Worm (Caenorhabditis elegans): ENCODE measurements around the gene K06B9.6.
A peak's percentile ranks its signal among the peaks of the same experiment; 100 is the strongest.

K06B9.6 gene

DNA sequence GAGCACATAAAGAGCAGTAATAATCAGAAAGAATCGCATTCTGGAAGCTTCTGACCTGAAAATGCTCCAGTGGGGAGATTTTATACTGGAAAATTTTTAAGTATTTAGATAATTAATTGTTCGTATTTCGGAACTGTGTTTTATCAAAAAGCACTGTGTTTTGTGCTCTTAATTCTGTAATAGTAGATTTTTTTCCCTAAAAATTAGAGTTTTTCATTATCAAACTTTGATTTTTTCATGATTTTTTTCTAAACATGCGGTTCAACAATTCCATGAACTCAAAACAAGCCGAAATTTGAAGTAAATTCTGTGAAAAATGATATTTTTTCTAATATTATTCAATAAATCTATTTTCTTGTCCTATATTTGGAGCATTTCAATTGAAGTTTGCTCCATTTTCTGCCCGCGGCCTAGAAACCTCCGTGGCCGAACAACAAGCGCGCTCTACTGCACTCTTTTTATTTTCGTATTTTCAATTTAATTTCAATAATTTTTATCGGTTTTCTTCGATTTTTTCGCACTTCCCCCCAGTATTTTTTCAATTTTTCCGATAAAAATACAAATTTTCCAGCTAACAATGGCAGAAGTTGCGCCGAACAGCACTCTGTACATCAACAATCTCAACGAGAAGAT lies 25.0 kb downstream of the K06B9.6 start, which contains the start of the genes K08D10.13 and rnp-2:
TSS of gene K08D10.13 (minus strand) at position 51 of the 633 bp plus-strand sequence.
TSS of gene rnp-2 (plus strand) at position 546 of the 633 bp plus-strand sequence.
- no peak for TF ChIP-seq jun-1 (tag; optimal IDR thresholded peaks at IDR 0.05)
- TF ChIP-seq ceh-88 (GFP tag; IDR thresholded peaks at IDR 0.05) = no peak
- TF ChIP-seq egl-27 (tag; optimal IDR thresholded peaks at IDR 0.05) = no peak
- peak; percentile 59 for TF ChIP-seq nhr-90 (tag; optimal IDR thresholded peaks at IDR 0.05; ENCODE audit: poor library complexity)
- no peak for TF ChIP-seq unc-98 (GFP tag; IDR thresholded peaks at IDR 0.05)
- peak; percentile 79 for TF ChIP-seq ceh-90 (tag; optimal IDR thresholded peaks at IDR 0.05)
- TF ChIP-seq ets-5 (GFP tag; IDR thresholded peaks at IDR 0.05) = no peak
- TF ChIP-seq nhr-12 (tag; optimal IDR thresholded peaks at IDR 0.05) = no peak
- no peak for TF ChIP-seq unc-62 (GFP tag; optimal IDR thresholded peaks at IDR 0.05)
- TF ChIP-seq pqm-1 (tag; optimal IDR thresholded peaks at IDR 0.05) = no peak
- no peak for TF ChIP-seq ztf-4 (tag; optimal IDR thresholded peaks at IDR 0.05)
- no peak for TF ChIP-seq lin-39 (tag; optimal IDR thresholded peaks at IDR 0.05)
- peak; percentile 88 for TF ChIP-seq rnt-1 (tag; optimal IDR thresholded peaks at IDR 0.05)
- TF ChIP-seq lin-15B (tag; optimal IDR thresholded peaks at IDR 0.05) = peak; percentile 73
- no peak for TF ChIP-seq fos-1 (tag; optimal IDR thresholded peaks at IDR 0.05)
- TF ChIP-seq sox-4 (tag; optimal IDR thresholded peaks at IDR 0.05) = peak; percentile 27
- no peak for TF ChIP-seq C34B4.2 (tag; optimal IDR thresholded peaks at IDR 0.05)
- TF ChIP-seq mef-2 (tag; optimal IDR thresholded peaks at IDR 0.05) = no peak
- peak; percentile 76 to 79 for TF ChIP-seq lsy-2 (tag; optimal IDR thresholded peaks at IDR 0.05)
- TF ChIP-seq dsc-1 (tag; optimal IDR thresholded peaks at IDR 0.05) = no peak
- TF ChIP-seq C16A3.4 (tag; optimal IDR thresholded peaks at IDR 0.05) = peak; percentile 28
- no peak for TF ChIP-seq hlh-4 (tag; optimal IDR thresholded peaks at IDR 0.05)
- peak in 1 of 2 experiments; percentile 59 for TF ChIP-seq ztf-11 (tag; optimal IDR thresholded peaks at IDR 0.05)
- no peak for TF ChIP-seq elt-3 (tag; optimal IDR thresholded peaks at IDR 0.05)
- no peak for TF ChIP-seq mdl-1 (tag; optimal IDR thresholded peaks at IDR 0.05)
- no peak for TF ChIP-seq mab-9 (GFP tag; IDR thresholded peaks at IDR 0.05)
- TF ChIP-seq lin-35 (GFP tag; optimal IDR thresholded peaks at IDR 0.05) = peak; percentile 65 to 66
- peak; percentile 16 for TF ChIP-seq C04F5.9 (tag; optimal IDR thresholded peaks at IDR 0.05)
- TF ChIP-seq tlp-1 (tag; optimal IDR thresholded peaks at IDR 0.05) = no peak
- no peak for TF ChIP-seq nhr-28 (tag; optimal IDR thresholded peaks at IDR 0.05)
- TF ChIP-seq blmp-1 (tag; optimal IDR thresholded peaks at IDR 0.05) = no peak
- TF ChIP-seq dpl-1 (GFP tag; optimal IDR thresholded peaks at IDR 0.05) = peak; percentile 46 to 75 (median 56)
- TF ChIP-seq egl-13 (tag; optimal IDR thresholded peaks at IDR 0.05) = peak; percentile 18
- TF ChIP-seq efl-3 (GFP tag; optimal IDR thresholded peaks at IDR 0.05) = no peak
- peak; percentile 1 for TF ChIP-seq fkh-10 (GFP tag; optimal IDR thresholded peaks at IDR 0.05)
- TF ChIP-seq grh-1 (GFP tag; IDR thresholded peaks at IDR 0.05) = no peak
- TF ChIP-seq nhr-71 (tag; optimal IDR thresholded peaks at IDR 0.05) = peak; percentile 69
- no peak for TF ChIP-seq nhr-77 (tag; optimal IDR thresholded peaks at IDR 0.05)
- TF ChIP-seq hpl-2 (GFP tag; optimal IDR thresholded peaks at IDR 0.05) = no peak
- TF ChIP-seq xbp-1 (tag; optimal IDR thresholded peaks at IDR 0.05) = peak; percentile 59
- peak; percentile 27 for TF ChIP-seq nhr-20 (tag; optimal IDR thresholded peaks at IDR 0.05)
- peak; percentile 54 for TF ChIP-seq swsn-7 (tag; optimal IDR thresholded peaks at IDR 0.05)
- peak; percentile 25 for TF ChIP-seq fkh-8 (tag; optimal IDR thresholded peaks at IDR 0.05)
- TF ChIP-seq alr-1 (tag; optimal IDR thresholded peaks at IDR 0.05; ENCODE audit: borderline replicate concordance) = no peak
- TF ChIP-seq Y116A8C.19 (tag; optimal IDR thresholded peaks at IDR 0.05; ENCODE audit: borderline replicate concordance) = no peak
- peak; percentile 84 for TF ChIP-seq nhr-85 (tag)
- peak; percentile 52 for TF ChIP-seq F16B12.6 (tag; optimal IDR thresholded peaks at IDR 0.05)
- TF ChIP-seq zip-4 (GFP tag; optimal IDR thresholded peaks at IDR 0.05) = no peak
- peak; percentile 73 for TF ChIP-seq mep-1 (tag; optimal IDR thresholded peaks at IDR 0.05)
- TF ChIP-seq snpc-4 (tag; optimal IDR thresholded peaks at IDR 0.05) = peak; percentile 28
- TF ChIP-seq sup-37 (GFP tag; optimal IDR thresholded peaks at IDR 0.05) = no peak
- no peak for TF ChIP-seq unc-30 (tag; optimal IDR thresholded peaks at IDR 0.05)
- TF ChIP-seq fkh-4 (tag; optimal IDR thresholded peaks at IDR 0.05; ENCODE audit: borderline replicate concordance) = peak; percentile 21

All from whole organism, L1 larva.